Fruit fly (Drosophila melanogaster) whole organism, wandering third instar larva: ENCODE measurements around the gene Dlic.

Source experiments
- Abd-B ChIP-seq: fragments of >200 bp; optimal IDR thresholded peaks from 2 replicates; lab custom pipeline; 2017; ENCODE audit warnings: missing biosample characterization, missing genetic modification characterization
- CG32264 ChIP-seq: fragments of 200-800 bp; sonication (Bioruptor generic); optimal IDR thresholded peaks from 2 replicates; lab custom pipeline; 2016; ENCODE audit warnings: missing biosample characterization, missing genetic modification characterization
- CG9705 ChIP-seq: fragments of 200-800 bp; sonication (Bioruptor generic); optimal IDR thresholded peaks from 2 replicates; lab custom pipeline; 2018; ENCODE audit warnings: missing biosample characterization, mild to moderate bottlenecking, missing genetic modification characterization
- CrebA ChIP-seq: fragments of 200-800 bp; sonication (Bioruptor generic); optimal IDR thresholded peaks from 2 replicates; lab custom pipeline; 2016; ENCODE audit warnings: missing biosample characterization, mild to moderate bottlenecking, missing genetic modification characterization, borderline replicate concordance
- Dfd ChIP-seq: fragments of >200 bp; optimal IDR thresholded peaks from 2 replicates; lab custom pipeline; 2017; ENCODE audit warnings: missing biosample characterization, missing genetic modification characterization
- Dif ChIP-seq: fragments of 200-275, 200-300 bp; sonication (Bioruptor generic); optimal IDR thresholded peaks from 2 replicates; lab custom pipeline; 2018; ENCODE audit warnings: missing biosample characterization, missing genetic modification characterization; ENCODE audit not compliant: partially characterized antibody
- HLH106 ChIP-seq: fragments of 200-800 bp; optimal IDR thresholded peaks from 3 replicates; lab custom pipeline; 2019; ENCODE audit warnings: missing biosample characterization, mild to moderate bottlenecking, missing genetic modification characterization, moderate library complexity
- Hr78 ChIP-seq: fragments of >200 bp; optimal IDR thresholded peaks from 2 replicates; lab custom pipeline; 2017; ENCODE audit warnings: missing biosample characterization, missing genetic modification characterization
- Hr83 ChIP-seq: fragments of 200-300 bp; sonication (Bioruptor generic); optimal IDR thresholded peaks from 2 replicates; lab custom pipeline; 2016; ENCODE audit warnings: missing biosample characterization, mild to moderate bottlenecking, missing genetic modification characterization, moderate library complexity; ENCODE audit not compliant: poor library complexity, severe bottlenecking
- Jra ChIP-seq: sonication (Bioruptor generic); optimal IDR thresholded peaks from 2 replicates; lab custom pipeline; 2016; ENCODE audit warnings: missing biosample characterization, missing genetic modification characterization
- Mio ChIP-seq: sonication (Bioruptor generic); optimal IDR thresholded peaks from 2 replicates; lab custom pipeline; 2016; ENCODE audit warnings: missing biosample characterization, missing genetic modification characterization
- Myc ChIP-seq: fragments of >200 bp; optimal IDR thresholded peaks from 2 replicates; lab custom pipeline; 2017
- N ChIP-seq: fragments of >200 bp; optimal IDR thresholded peaks from 2 replicates; lab custom pipeline; 2018; ENCODE audit warnings: missing biosample characterization, missing external identifiers, missing genetic modification characterization
- OdsH ChIP-seq: fragments of 200-800 bp; sonication (Bioruptor generic); optimal IDR thresholded peaks from 2 replicates; lab custom pipeline; 2016; ENCODE audit warnings: missing biosample characterization, mild to moderate bottlenecking, missing genetic modification characterization
- Rel ChIP-seq, 2 experiments: fragments of 200-800 bp; sonication (Bioruptor generic) in 1 of 2; optimal IDR thresholded peaks; 2 replicates in 1 of 2; 3 replicates in 1 of 2; lab custom pipeline; 2016 to 2019; ENCODE audit warnings: mild to moderate bottlenecking in 2 of 2, missing biosample characterization in 2 of 2, missing genetic modification characterization in 2 of 2, moderate library complexity in 1 of 2
- Sp1 ChIP-seq: fragments of 200-800 bp; sonication (Bioruptor generic); optimal IDR thresholded peaks from 3 replicates; lab custom pipeline; 2019; ENCODE audit warnings: missing biosample characterization, mild to moderate bottlenecking, missing genetic modification characterization, moderate library complexity
- Vsx2 ChIP-seq: fragments of 200-300, 225-300 bp; sonication (Bioruptor generic); optimal IDR thresholded peaks from 2 replicates; lab custom pipeline; 2018; ENCODE audit warnings: missing biosample characterization, missing genetic modification characterization; ENCODE audit not compliant: partially characterized antibody
- br ChIP-seq: fragments of 200-800 bp; sonication (Bioruptor generic); optimal IDR thresholded peaks from 2 replicates; lab custom pipeline; 2016; ENCODE audit warnings: missing biosample characterization, missing genetic modification characterization
- brk ChIP-seq: fragments of 200-800 bp; sonication (Bioruptor generic); optimal IDR thresholded peaks from 2 replicates; lab custom pipeline; 2016; ENCODE audit warnings: missing biosample characterization, mild to moderate bottlenecking, missing genetic modification characterization
- dl ChIP-seq, 2 experiments: fragments of 175-275, 200-275 bp in 1 of 2; fragments of 200-275 bp in 1 of 2; sonication (Bioruptor generic); optimal IDR thresholded peaks; lab custom pipeline; 2018; ENCODE audit warnings: mild to moderate bottlenecking in 2 of 2, missing biosample characterization in 2 of 2, missing genetic modification characterization in 2 of 2, moderate library complexity in 2 of 2; ENCODE audit not compliant: partially characterized antibody in 2 of 2, insufficient read depth in 1 of 2
- dmrt93B ChIP-seq: fragments of 200-800 bp; sonication (Bioruptor generic); optimal IDR thresholded peaks from 2 replicates; lab custom pipeline; 2018; ENCODE audit warnings: missing biosample characterization, mild to moderate bottlenecking, missing genetic modification characterization
- foxo ChIP-seq, 2 experiments: fragments of 200-800 bp; sonication (Bioruptor generic); optimal IDR thresholded peaks; 2 replicates in 1 of 2; 3 replicates in 1 of 2; lab custom pipeline; 2016 to 2017; ENCODE audit warnings: missing biosample characterization in 2 of 2, missing genetic modification characterization in 2 of 2
- fru ChIP-seq: fragments of 200-800 bp; sonication (Bioruptor generic); optimal IDR thresholded peaks from 3 replicates; lab custom pipeline; 2016; ENCODE audit warnings: missing biosample characterization, mild to moderate bottlenecking, missing genetic modification characterization
- h ChIP-seq: fragments of 200-800 bp; sonication (Bioruptor generic); optimal IDR thresholded peaks from 3 replicates; lab custom pipeline; 2016; ENCODE audit warnings: missing biosample characterization, mild to moderate bottlenecking, missing genetic modification characterization
- jim ChIP-seq: fragments of 175-275, 200-325 bp; sonication (Bioruptor generic); optimal IDR thresholded peaks from 2 replicates; lab custom pipeline; 2016; ENCODE audit warnings: missing biosample characterization, mild to moderate bottlenecking, missing genetic modification characterization
- pan ChIP-seq: fragments of >200 bp; optimal IDR thresholded peaks from 2 replicates; lab custom pipeline; 2017
- psq ChIP-seq: fragments of 200-800 bp; sonication (Bioruptor generic); optimal IDR thresholded peaks from 3 replicates; lab custom pipeline; 2017; ENCODE audit warnings: missing biosample characterization, mild to moderate bottlenecking, missing genetic modification characterization, moderate library complexity
- rgr ChIP-seq: fragments of 200-800 bp; sonication (Bioruptor generic); optimal IDR thresholded peaks from 3 replicates; lab custom pipeline; 2016; ENCODE audit warnings: missing biosample characterization, mild to moderate bottlenecking, missing genetic modification characterization
- sage ChIP-seq: fragments of 200-800 bp; sonication (Bioruptor generic); optimal IDR thresholded peaks from 2 replicates; lab custom pipeline; 2016; ENCODE audit warnings: missing biosample characterization, mild to moderate bottlenecking, missing genetic modification characterization
- sv ChIP-seq: fragments of 200-800 bp; sonication (Bioruptor generic); optimal IDR thresholded peaks from 3 replicates; lab custom pipeline; 2016; ENCODE audit warnings: missing biosample characterization, missing genetic modification characterization
- tai ChIP-seq: sonication (Bioruptor generic); optimal IDR thresholded peaks from 2 replicates; lab custom pipeline; 2016; ENCODE audit warnings: missing biosample characterization, missing genetic modification characterization
- usp ChIP-seq: fragments of >200 bp; optimal IDR thresholded peaks from 2 replicates; lab custom pipeline; 2017; ENCODE audit warnings: missing biosample characterization, missing genetic modification characterization
- woc ChIP-seq: sonication (Bioruptor generic); optimal IDR thresholded peaks from 2 replicates; lab custom pipeline; 2016; ENCODE audit warnings: missing biosample characterization, mild to moderate bottlenecking, missing genetic modification characterization

The Dlic gene

DNA sequence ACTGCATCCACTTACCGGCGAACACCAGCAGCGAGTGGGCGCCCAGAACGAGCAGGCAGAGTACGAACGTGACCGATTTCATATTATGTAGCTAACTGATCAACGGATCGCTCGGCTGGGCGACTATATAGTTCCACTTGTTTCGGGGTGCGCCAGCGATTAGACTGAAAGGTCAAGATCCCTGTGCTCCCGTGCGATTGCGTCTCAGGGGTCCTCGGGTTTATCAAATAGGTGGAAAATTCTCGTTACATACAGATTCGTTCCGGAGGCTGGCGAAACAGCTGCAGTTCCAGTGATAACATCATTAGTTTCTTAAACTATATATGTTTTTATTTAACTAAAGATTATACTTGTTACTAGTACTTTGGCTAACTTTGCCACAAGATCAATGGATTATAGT is 14.1 kb upstream of the Dlic start, which contains the start of gene ssp7:
ssp7 (minus strand) TSS at position 101 of the 400 bp plus-strand sequence.
- TF ChIP-seq Vsx2 (GFP tag; lab: Kevin White, UChicago) (no peak), Dfd (GFP tag; lab: Kevin White, UChicago) (no peak), CG32264 (no peak)

DNA sequence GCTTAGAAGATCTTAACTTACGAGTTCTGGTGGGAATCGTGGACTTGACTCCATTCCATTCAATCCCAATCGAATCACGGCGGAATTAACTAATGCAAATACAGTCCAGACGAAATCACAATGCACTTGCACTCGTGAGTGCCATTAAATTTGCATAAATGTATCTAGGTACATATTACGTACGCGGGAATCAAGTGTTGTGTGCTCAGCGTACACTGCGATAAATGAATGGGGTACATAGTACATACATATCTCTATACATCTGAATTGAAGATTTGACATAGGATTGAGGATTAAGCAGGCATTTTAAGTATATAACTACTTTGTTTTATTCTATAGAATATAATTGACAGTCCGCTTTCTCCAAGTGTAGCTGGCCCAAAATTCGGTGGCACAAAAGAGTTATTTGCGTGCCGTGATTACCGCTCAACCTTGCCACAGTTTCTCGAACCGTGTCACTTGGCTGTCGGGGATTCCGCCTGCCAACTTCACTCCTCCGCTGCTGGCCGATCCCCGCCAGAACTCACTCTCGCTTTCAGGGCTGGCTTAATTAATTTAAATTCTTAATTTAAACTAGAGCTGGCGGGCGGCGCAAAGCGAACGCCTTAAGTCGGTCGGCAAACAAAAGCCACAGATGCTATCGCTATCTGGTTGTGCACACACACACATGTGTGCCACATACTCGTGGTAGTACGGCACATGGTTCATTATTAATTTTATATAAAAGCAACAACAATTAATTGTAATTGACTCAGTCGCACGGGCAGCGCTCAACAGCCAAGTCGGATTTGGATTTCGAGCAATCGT is 12.2 kb upstream of the Dlic start, which contains the start of the genes CG15199 and CG15202:
CG15199 (minus strand) TSS at position 51 of the 807 bp plus-strand sequence.
CG15202 (plus strand) TSS at position 757 of the 807 bp plus-strand sequence.
- TF ChIP-seq tai (GFP tag; lab: Kevin White, UChicago) (no peak), dmrt93B (GFP tag; lab: Kevin White, UChicago) (no peak), Dif (GFP tag; lab: Kevin White, UChicago) (no peak), N (GFP tag; lab: Kevin White, UChicago) (no peak), Hr78 (no peak), fru (GFP tag; lab: Kevin White, UChicago) (no peak), Myc (lab: Kevin White, UChicago) (no peak), woc (GFP tag; lab: Kevin White, UChicago) (no peak), Jra (GFP tag; lab: Kevin White, UChicago) (no peak), Hr83 (GFP tag; lab: Kevin White, UChicago) (no peak), jim (no peak), h (no peak), foxo (GFP tag; optimal IDR thresholded peaks at IDR 0.05; lab: Kevin White, UChicago) (no peak), HLH106 (tag; lab: Kevin White, UChicago) (no peak), Sp1 (GFP tag; lab: Kevin White, UChicago) (no peak), Mio (GFP tag; lab: Kevin White, UChicago) (no peak), sv (GFP tag; lab: Kevin White, UChicago) (no peak), usp (GFP tag; lab: Kevin White, UChicago) (no peak)

DNA sequence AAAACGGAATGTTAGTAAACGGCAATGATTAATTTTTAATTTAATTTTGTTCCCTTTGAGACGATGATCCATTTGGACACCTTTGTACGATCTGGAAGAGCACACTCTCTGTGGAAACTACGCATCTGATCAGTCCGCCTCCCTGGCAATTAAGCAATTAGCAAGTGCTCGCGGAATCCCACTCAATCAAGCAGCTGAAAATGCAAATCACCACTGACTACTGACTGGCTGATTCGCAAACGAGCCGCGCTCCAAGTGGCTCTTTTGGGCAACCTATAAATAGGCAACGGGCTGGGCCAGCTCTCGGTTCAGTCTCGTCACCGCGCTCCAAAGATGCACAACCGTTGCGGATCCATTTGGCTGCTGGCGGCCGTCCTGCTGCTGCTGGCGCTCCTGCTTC is 10.4 kb upstream of the Dlic start, which contains the start of gene CG15201:
CG15201 (plus strand) TSS at position 301 of the 400 bp plus-strand sequence.
- TF ChIP-seq dl (GFP tag; optimal IDR thresholded peaks at IDR 0.05; lab: Kevin White, UChicago; ENCODE audit: insufficient read depth in 1 of 2, partially characterized antibody in 2 of 2) (no peak), usp (GFP tag; lab: Kevin White, UChicago) (no peak), CG32264 (no peak), Abd-B (GFP tag; lab: Kevin White, UChicago) (no peak), h (no peak), dmrt93B (GFP tag; lab: Kevin White, UChicago) (no peak), psq (GFP tag; lab: Kevin White, UChicago) (no peak), Dif (GFP tag; lab: Kevin White, UChicago) (no peak), CG9705 (no peak), jim (no peak), sage (GFP tag; lab: Kevin White, UChicago) (no peak), Hr83 (GFP tag; lab: Kevin White, UChicago) (no peak), Sp1 (GFP tag; lab: Kevin White, UChicago) (no peak), pan (lab: Kevin White, UChicago) (no peak), brk (GFP tag; lab: Kevin White, UChicago) (no peak), rgr (no peak), Rel (GFP tag; optimal IDR thresholded peaks at IDR 0.05; lab: Kevin White, UChicago) (no peak), Rel (tag; optimal IDR thresholded peaks at IDR 0.05; lab: Kevin White, UChicago) (no peak), N (GFP tag; lab: Kevin White, UChicago) (no peak), Myc (lab: Kevin White, UChicago) (no peak)

DNA sequence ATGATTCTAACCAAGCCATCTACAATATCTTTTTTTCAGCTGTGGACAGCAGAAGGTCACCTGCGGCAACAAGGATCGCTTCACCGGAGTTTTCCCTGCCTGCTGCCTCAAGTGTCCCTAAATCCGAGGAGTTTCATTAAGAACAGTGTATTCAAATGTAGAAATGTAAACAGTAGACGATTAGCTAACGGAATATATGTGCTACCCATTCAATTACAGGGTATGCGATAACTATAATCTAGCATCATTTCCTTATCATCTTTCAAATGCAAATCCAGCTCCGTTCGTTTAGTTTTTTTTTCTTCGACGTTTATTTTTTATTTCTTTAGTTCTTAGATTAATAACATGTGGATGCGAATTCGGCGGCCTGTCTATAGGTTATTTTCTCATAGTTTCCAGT is 9.6 kb upstream of the Dlic start:
- no peak for TF ChIP-seq Abd-B (GFP tag; lab: Kevin White, UChicago)
- no peak for TF ChIP-seq CrebA (GFP tag; lab: Kevin White, UChicago)
- no peak for TF ChIP-seq Jra (GFP tag; lab: Kevin White, UChicago)
- no peak for TF ChIP-seq OdsH (GFP tag; lab: Kevin White, UChicago)
- no peak for TF ChIP-seq Vsx2 (GFP tag; lab: Kevin White, UChicago)
- no peak for TF ChIP-seq pan (lab: Kevin White, UChicago)
- no peak for TF ChIP-seq woc (GFP tag; lab: Kevin White, UChicago)
- TF ChIP-seq br, result no peak
- no peak for TF ChIP-seq N (GFP tag; lab: Kevin White, UChicago)
- TF ChIP-seq, all 38 proteins: peak for 0
